Worm (Caenorhabditis elegans) whole organism, young adult: ENCODE results near the gene F52D1.2.

Source experiments
- B0336.3 ChIP-seq: fragments of 200-800 bp; sonication (Bioruptor generic); IDR thresholded peaks from 2 replicates; pipeline ENCODE4 v1.3.6; 2022; ENCODE audit warnings: missing genetic modification characterization, missing compliant biosample characterization
- C06A6.2 ChIP-seq: fragments of 200-800 bp; sonication (Bioruptor generic); conservative IDR thresholded peaks from 2 replicates; pipeline ENCODE4 v1.3.6; 2022; ENCODE audit warnings: missing genetic modification characterization, missing compliant biosample characterization
- D2030.7 ChIP-seq: fragments of 200-800 bp; sonication (Bioruptor generic); IDR thresholded peaks from 2 replicates; pipeline ENCODE4 v1.3.6; 2022; ENCODE audit warnings: missing genetic modification reagents, missing genetic modification characterization, missing compliant biosample characterization
- F37B4.10 ChIP-seq: fragments of 200-800 bp; sonication (Bioruptor generic); IDR thresholded peaks from 2 replicates; pipeline ENCODE4 v1.3.6; 2022; ENCODE audit warnings: missing genetic modification characterization, missing compliant biosample characterization
- F52B5.7 ChIP-seq: sonication (generic microtip); optimal IDR thresholded peaks from 2 replicates; lab custom pipeline; 2016; ENCODE audit warnings: mild to moderate bottlenecking, missing genetic modification characterization, missing compliant biosample characterization
- F55B11.4 ChIP-seq: sonication (generic microtip); optimal IDR thresholded peaks from 2 replicates; lab custom pipeline; 2016; ENCODE audit warnings: missing compliant biosample characterization, missing genetic modification characterization, borderline replicate concordance; ENCODE audit not compliant: insufficient read depth
- F57C9.4 ChIP-seq: sonication (generic microtip); optimal IDR thresholded peaks from 2 replicates; lab custom pipeline; 2017; ENCODE audit warnings: mild to moderate bottlenecking, missing genetic modification characterization, missing compliant biosample characterization
- K11D2.4 ChIP-seq: fragments of 200-800 bp; sonication (Bioruptor generic); IDR thresholded peaks from 2 replicates; pipeline ENCODE4 v1.3.6; 2022; ENCODE audit warnings: missing genetic modification reagents, missing genetic modification characterization, missing compliant biosample characterization
- T26A5.8 ChIP-seq: sonication (generic microtip); optimal IDR thresholded peaks from 2 replicates; lab custom pipeline; 2016; ENCODE audit warnings: missing genetic modification characterization, missing compliant biosample characterization
- Y53G8AR.9 ChIP-seq: fragments of 200-800 bp; sonication (Bioruptor generic); conservative IDR thresholded peaks from 2 replicates; pipeline ENCODE4 v1.3.6; 2022; ENCODE audit warnings: missing genetic modification reagents, missing genetic modification characterization, missing compliant biosample characterization
- athp-1 ChIP-seq: sonication (generic microtip); optimal IDR thresholded peaks from 2 replicates; lab custom pipeline; 2017; ENCODE audit warnings: mild to moderate bottlenecking, missing genetic modification characterization, missing compliant biosample characterization
- attf-3 ChIP-seq: fragments of 200-800 bp; sonication (Bioruptor generic); conservative IDR thresholded peaks from 2 replicates; pipeline ENCODE4 v1.3.6; 2022; ENCODE audit warnings: missing genetic modification reagents, missing genetic modification characterization, missing compliant biosample characterization
- attf-6 ChIP-seq: fragments of 200-800 bp; sonication (Bioruptor generic); IDR thresholded peaks from 2 replicates; pipeline ENCODE4 v1.3.6; 2022; ENCODE audit warnings: missing genetic modification reagents, missing genetic modification characterization, missing compliant biosample characterization
- ccch-3 ChIP-seq: fragments of 200-800 bp; sonication (Bioruptor generic); optimal IDR thresholded peaks from 2 replicates; lab custom pipeline; 2018; ENCODE audit warnings: mild to moderate bottlenecking, missing genetic modification characterization, missing compliant biosample characterization
- cebp-2 ChIP-seq: fragments of 200-800 bp; sonication (Bioruptor generic); IDR thresholded peaks from 2 replicates; pipeline ENCODE4 v1.3.6; 2022; ENCODE audit warnings: missing genetic modification characterization, missing compliant biosample characterization
- dox-1 ChIP-seq: fragments of 200-800 bp; sonication (Bioruptor generic); IDR thresholded peaks from 2 replicates; pipeline ENCODE4 v1.3.6; 2022; ENCODE audit warnings: missing genetic modification reagents, missing genetic modification characterization, missing compliant biosample characterization
- egl-44 ChIP-seq: fragments of 200-800 bp; sonication (Bioruptor generic); IDR thresholded peaks from 2 replicates; pipeline ENCODE4 v1.3.6; 2022; ENCODE audit warnings: missing genetic modification reagents, missing genetic modification characterization, missing compliant biosample characterization
- gei-17 ChIP-seq: fragments of 200-800 bp; sonication (Bioruptor generic); optimal IDR thresholded peaks from 2 replicates; lab custom pipeline; 2018; ENCODE audit warnings: mild to moderate bottlenecking, missing genetic modification characterization, missing compliant biosample characterization
- hmg-1.2 ChIP-seq: fragments of 200-800 bp; sonication (Bioruptor generic); IDR thresholded peaks from 2 replicates; pipeline ENCODE4 v1.3.6; 2022; ENCODE audit warnings: missing genetic modification reagents, missing genetic modification characterization, missing compliant biosample characterization
- lin-26 ChIP-seq: fragments of 200-800 bp; sonication (Bioruptor generic); IDR thresholded peaks from 2 replicates; pipeline ENCODE4 v1.3.6; 2022; ENCODE audit warnings: missing genetic modification reagents, missing genetic modification characterization, missing compliant biosample characterization
- lin-40 ChIP-seq: sonication (generic microtip); optimal IDR thresholded peaks from 2 replicates; lab custom pipeline; 2016; ENCODE audit warnings: missing genetic modification characterization, mild to moderate bottlenecking, missing compliant biosample characterization, missing genotype, missing genetic modification reagents
- lin-54 ChIP-seq: fragments of 200-800 bp; sonication (Bioruptor generic); optimal IDR thresholded peaks from 2 replicates; lab custom pipeline; 2018; ENCODE audit warnings: mild to moderate bottlenecking, missing genetic modification characterization, missing compliant biosample characterization
- madf-3 ChIP-seq: fragments of 200-800 bp; sonication (Bioruptor generic); IDR thresholded peaks from 2 replicates; pipeline ENCODE4 v1.3.6; 2022; ENCODE audit warnings: missing genetic modification reagents, missing genetic modification characterization, missing compliant biosample characterization
- mcd-1 ChIP-seq: fragments of 200-800 bp; sonication (Bioruptor generic); IDR thresholded peaks from 2 replicates; pipeline ENCODE4 v1.3.6; 2022; ENCODE audit warnings: missing genetic modification reagents, missing genetic modification characterization, missing compliant biosample characterization
- mes-4 ChIP-seq: sonication (generic microtip); optimal IDR thresholded peaks from 2 replicates; lab custom pipeline; 2016; ENCODE audit warnings: missing genotype, missing genetic modification characterization, missing compliant biosample characterization
- mxl-1 ChIP-seq: sonication (generic microtip); optimal IDR thresholded peaks from 2 replicates; lab custom pipeline; 2016; ENCODE audit warnings: missing genetic modification characterization, missing compliant biosample characterization
- nhr-27 ChIP-seq: fragments of 200-800 bp; sonication (Bioruptor generic); optimal IDR thresholded peaks from 2 replicates; lab custom pipeline; 2018; ENCODE audit warnings: mild to moderate bottlenecking, missing genetic modification characterization, moderate library complexity, missing compliant biosample characterization
- nhr-80 ChIP-seq: sonication (generic microtip); optimal IDR thresholded peaks from 2 replicates; lab custom pipeline; 2016; ENCODE audit warnings: missing genetic modification characterization, missing compliant biosample characterization
- nhr-90 ChIP-seq: sonication (generic microtip); optimal IDR thresholded peaks from 2 replicates; lab custom pipeline; 2016; ENCODE audit warnings: missing genotype, mild to moderate bottlenecking, missing genetic modification characterization, missing compliant biosample characterization
- snpc-4 ChIP-seq, 5 experiments: fragments of 150-350 bp in 1 of 5; sonication (generic microtip) in 4 of 5; optimal IDR thresholded peaks; 2 replicates each; lab custom pipeline; 2014 to 2018; ENCODE audit warnings: missing genetic modification characterization in 5 of 5, missing biosample characterization in 3 of 5, antibody characterized with exemption in 2 of 5, mild to moderate bottlenecking in 2 of 5, missing compliant biosample characterization in 2 of 5, missing genotype in 2 of 5, moderate library complexity in 2 of 5, missing genetic modification reagents in 1 of 5
- sptf-2 ChIP-seq: fragments of 200-800 bp; sonication (Bioruptor generic); optimal IDR thresholded peaks from 2 replicates; lab custom pipeline; 2018; ENCODE audit warnings: mild to moderate bottlenecking, missing genetic modification characterization, missing compliant biosample characterization

Gene F52D1.2

DNA sequence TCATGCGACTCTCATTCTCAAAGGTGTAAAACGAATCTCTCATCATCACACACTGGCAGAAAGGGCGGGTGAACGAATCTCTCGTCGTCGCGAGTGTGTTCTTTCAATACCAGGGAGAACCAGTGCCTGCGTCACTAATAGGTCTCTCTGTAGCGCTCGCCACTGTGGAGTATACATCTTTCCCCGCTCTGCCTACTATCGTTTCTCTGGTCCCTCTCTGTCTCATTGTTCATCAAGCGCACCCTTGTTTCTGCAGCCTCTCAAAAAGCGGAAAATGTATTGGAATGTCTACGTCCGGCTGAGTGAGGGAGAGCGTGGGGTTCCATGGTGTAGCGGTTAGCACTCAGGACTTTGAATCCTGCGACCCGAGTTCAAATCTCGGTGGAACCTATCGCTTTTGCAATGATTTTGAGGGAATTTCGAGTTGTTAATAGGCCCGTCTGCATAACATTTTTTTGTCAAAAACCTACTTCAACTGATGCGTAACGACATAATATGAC, 39.9 kb downstream of the F52D1.2 start (continued):
- TF ChIP-seq nhr-27 (tag; lab: Kevin White, UChicago) (peak; percentile 35), F57C9.4 (tag; lab: Kevin White, UChicago) (no peak), lin-26 (GFP tag; lab: Robert Waterston, UW) (peak; percentile 86), C06A6.2 (peak; percentile 82; the same call in 1 of the 2 replicates), mes-4 (no peak), egl-44 (GFP tag; lab: Robert Waterston, UW) (0 out of 2 replicates have a peak, but pooled peaks have one; percentile 51), mcd-1 (GFP tag; lab: Robert Waterston, UW) (peak; percentile 83), nhr-90 (tag; lab: Kevin White, UChicago) (peak; percentile 83), athp-1 (peak; percentile 64)

- no peak for TF ChIP-seq lin-54 (GFP tag; lab: Kevin White, UChicago)
- no peak for TF ChIP-seq T26A5.8 (tag; lab: Kevin White, UChicago)
- TF ChIP-seq nhr-80 (tag; lab: Kevin White, UChicago): no peak
- no peak for TF ChIP-seq hmg-1.2 (GFP tag; lab: Robert Waterston, UW)
- no peak for TF ChIP-seq attf-3 (GFP tag; lab: Robert Waterston, UW)
- TF ChIP-seq F52B5.7 (tag; lab: Kevin White, UChicago): no peak
- no peak for TF ChIP-seq attf-6
- no peak for TF ChIP-seq F55B11.4 (tag; lab: Kevin White, UChicago)
- no peak for TF ChIP-seq K11D2.4 (GFP tag; lab: Robert Waterston, UW)
- TF ChIP-seq sptf-2 (GFP tag; lab: Kevin White, UChicago): no peak
- TF ChIP-seq nhr-27 (tag; lab: Kevin White, UChicago): no peak
- TF ChIP-seq athp-1: no peak
- no peak for TF ChIP-seq ccch-3 (GFP tag; lab: Kevin White, UChicago)
- no peak for TF ChIP-seq B0336.3 (GFP tag; lab: Robert Waterston, UW)
- TF ChIP-seq cebp-2 (GFP tag; lab: Robert Waterston, UW): no peak
These were observed 45.4 kb downstream of the F52D1.2 start, which contains the start of gene R04A9.1 for ce11 chrX:404597-404996. Gene R04A9.1 (plus strand): TSS chrX:404897.

ce11 chrX:402951-403350, 47.1 kb downstream of the F52D1.2 start:
- peak; percentile 59 for TF ChIP-seq lin-40 (tag; lab: Kevin White, UChicago)
- peak; percentile 36 for TF ChIP-seq gei-17 (GFP tag; lab: Kevin White, UChicago)
- TF ChIP-seq dox-1 (GFP tag; lab: Robert Waterston, UW): no peak
- TF ChIP-seq F37B4.10 (GFP tag; lab: Robert Waterston, UW): no peak
- TF ChIP-seq, all 124 proteins: peak for 2

DNA sequence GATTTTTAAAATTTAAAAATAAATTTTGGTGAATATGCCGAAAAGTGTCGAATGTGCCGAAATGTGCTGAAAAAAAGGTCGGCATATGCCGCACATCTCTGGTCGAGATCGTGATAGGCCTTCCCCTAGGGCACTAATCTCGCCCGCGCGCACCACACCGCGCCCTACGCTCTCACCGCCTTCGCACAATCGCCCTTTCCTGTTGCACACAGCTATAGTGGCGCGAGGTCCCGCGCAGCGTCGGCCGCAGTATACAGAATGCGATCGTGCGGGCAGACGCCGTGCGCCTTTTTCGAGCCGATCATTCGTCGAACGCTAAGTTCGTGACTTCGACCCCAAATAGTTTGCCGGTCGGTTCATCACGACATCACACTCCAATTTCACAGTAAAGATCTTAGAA, 50.5 kb downstream of the F52D1.2 start:
- TF ChIP-seq madf-3 (GFP tag; lab: Robert Waterston, UW): no peak
- TF ChIP-seq mxl-1 (tag; lab: Kevin White, UChicago): no peak
- TF ChIP-seq Y53G8AR.9 (GFP tag; lab: Robert Waterston, UW): no peak
- no peak for TF ChIP-seq snpc-4 (GFP tag; optimal IDR thresholded peaks at IDR 0.05; lab: Kevin White, UChicago)
- peak in 1 of 4 experiments; percentile 25 for TF ChIP-seq snpc-4 (tag; optimal IDR thresholded peaks at IDR 0.05; lab: Kevin White, UChicago)

DNA sequence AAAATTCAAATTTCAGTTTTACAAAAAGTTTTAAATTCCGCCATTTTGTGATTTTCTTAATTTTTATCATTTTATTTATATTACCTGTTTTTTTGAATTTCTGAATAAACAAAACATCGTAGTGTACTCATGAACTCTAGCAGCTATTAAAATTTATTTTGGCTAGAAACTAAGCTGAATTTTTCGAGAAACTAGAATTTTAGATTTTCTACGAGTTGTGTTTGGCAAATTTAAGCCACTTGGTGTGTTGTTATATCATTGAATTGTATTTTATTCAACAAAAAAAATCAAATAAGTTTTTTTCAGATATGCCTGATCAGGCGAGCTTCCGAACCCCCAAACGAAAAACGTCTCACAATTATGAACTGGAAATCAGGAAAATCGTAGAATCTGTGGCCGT, 52.8 kb downstream of the F52D1.2 start, which contains the start of gene R04A9.6:
Gene R04A9.6 (plus strand): TSS at position 301 of the 400 bp plus-strand sequence.
- TF ChIP-seq D2030.7 (GFP tag; lab: Robert Waterston, UW): no peak
- TF ChIP-seq, all 124 proteins: peak for 0
